Fruit fly (Drosophila melanogaster): ENCODE data around the gene Pdk1.

The Pdk1 gene

dm6 chr3L:94062-94461 lies 35.2 kb upstream of the Pdk1 start (continued):
- TF ChIP-seq Sin3A (optimal IDR thresholded peaks at IDR 0.05) (no peak), ATbp (GFP tag; optimal IDR thresholded peaks at IDR 0.05) (no peak), zf30C (GFP tag; optimal IDR thresholded peaks at IDR 0.05) (no peak), CG4282 (GFP tag; optimal IDR thresholded peaks at IDR 0.05) (no peak), az2 (GFP tag; optimal IDR thresholded peaks at IDR 0.05) (peak; percentile 20), Atf-2 (GFP tag; optimal IDR thresholded peaks at IDR 0.05) (no peak), her (GFP tag; optimal IDR thresholded peaks at IDR 0.05) (no peak), ken (GFP tag; IDR thresholded peaks at IDR 0.05) (no peak), Side (GFP tag; optimal IDR thresholded peaks at IDR 0.05) (no peak), stc (GFP tag; IDR thresholded peaks at IDR 0.05) (no peak), CG4617 (GFP tag; optimal IDR thresholded peaks at IDR 0.05; ENCODE audit: borderline replicate concordance) (no peak), CG13424 (tag; optimal IDR thresholded peaks at IDR 0.05) (peak; percentile 18), CG10959 (GFP tag; IDR thresholded peaks at IDR 0.05) (no peak), sna (GFP tag; IDR thresholded peaks at IDR 0.05; ENCODE audit: partially characterized antibody) (no peak), CG4820 (GFP tag; optimal IDR thresholded peaks at IDR 0.05) (no peak), caup (GFP tag; optimal IDR thresholded peaks at IDR 0.05; ENCODE audit: severe bottlenecking) (no peak), CG17361 (GFP tag; IDR thresholded peaks at IDR 0.05) (peak; percentile 54; the same call in 1 of the 3 replicates), CG9727 (GFP tag; optimal IDR thresholded peaks at IDR 0.05) (peak; percentile 8), CG34376 (GFP tag; optimal IDR thresholded peaks at IDR 0.05) (no peak), Mes4 (GFP tag; optimal IDR thresholded peaks at IDR 0.05) (no peak), CG8290 (GFP tag; optimal IDR thresholded peaks at IDR 0.05) (no peak), CG8290 (tag; optimal IDR thresholded peaks at IDR 0.05) (no peak), ems (GFP tag; optimal IDR thresholded peaks at IDR 0.05) (no peak), Tbp (GFP tag; optimal IDR thresholded peaks at IDR 0.05) (no peak), ab (GFP tag; optimal IDR thresholded peaks at IDR 0.05) (no peak), lmd (GFP tag; IDR thresholded peaks at IDR 0.05) (no peak), CG3407 (GFP tag; optimal IDR thresholded peaks at IDR 0.05) (no peak), CG16815 (GFP tag; optimal IDR thresholded peaks at IDR 0.05) (no peak), CG13296 (GFP tag; optimal IDR thresholded peaks at IDR 0.05) (no peak), Lim3 (GFP tag; IDR thresholded peaks at IDR 0.05) (no peak), CG3281 (GFP tag; optimal IDR thresholded peaks at IDR 0.05) (peak; percentile 47), abd-A (tag; optimal IDR thresholded peaks at IDR 0.05) (no peak), tin (GFP tag; optimal IDR thresholded peaks at IDR 0.05) (no peak), CG15696 (tag; optimal IDR thresholded peaks at IDR 0.05) (no peak), CG30020 (tag; optimal IDR thresholded peaks at IDR 0.05) (no peak), bsh (GFP tag; optimal IDR thresholded peaks at IDR 0.05) (peak in 1 of 2 experiments; percentile 29), pb (GFP tag; optimal IDR thresholded peaks at IDR 0.05) (no peak), CG14441 (GFP tag; IDR thresholded peaks at IDR 0.05) (peak; percentile 74; the same call in 1 of the 2 replicates), lov (optimal IDR thresholded peaks at IDR 0.05) (no peak), lov (GFP tag; IDR thresholded peaks at IDR 0.05) (no peak), CG9215 (GFP tag; IDR thresholded peaks at IDR 0.05) (no peak), sc (optimal IDR thresholded peaks at IDR 0.05) (no peak), sc (GFP tag; optimal IDR thresholded peaks at IDR 0.05) (no peak), bbx (GFP tag; IDR thresholded peaks at IDR 0.05; ENCODE audit: partially characterized antibody) (no peak), Spps (tag; optimal IDR thresholded peaks at IDR 0.05) (no peak), tio (GFP tag; optimal IDR thresholded peaks at IDR 0.05) (no peak), so (GFP tag; IDR thresholded peaks at IDR 0.05) (no peak; the same call in 2 of the 3 replicates), unc-4 (GFP tag; IDR thresholded peaks at IDR 0.05; ENCODE audit: partially characterized antibody) (no peak), nerfin-1 (tag; optimal IDR thresholded peaks at IDR 0.05) (no peak), trh (GFP tag; optimal IDR thresholded peaks at IDR 0.05) (no peak), fd3F (GFP tag; optimal IDR thresholded peaks at IDR 0.05) (peak; percentile 50), Hey (tag; optimal IDR thresholded peaks at IDR 0.05) (no peak), pho (GFP tag; optimal IDR thresholded peaks at IDR 0.05) (no peak)

All from whole organism, embryonic.